Worm (Caenorhabditis elegans): Measurements from ENCODE around the gene agxt-1.
A peak's percentile ranks its signal among the peaks of the same experiment; 100 is the strongest.

The agxt-1 gene

DNA sequence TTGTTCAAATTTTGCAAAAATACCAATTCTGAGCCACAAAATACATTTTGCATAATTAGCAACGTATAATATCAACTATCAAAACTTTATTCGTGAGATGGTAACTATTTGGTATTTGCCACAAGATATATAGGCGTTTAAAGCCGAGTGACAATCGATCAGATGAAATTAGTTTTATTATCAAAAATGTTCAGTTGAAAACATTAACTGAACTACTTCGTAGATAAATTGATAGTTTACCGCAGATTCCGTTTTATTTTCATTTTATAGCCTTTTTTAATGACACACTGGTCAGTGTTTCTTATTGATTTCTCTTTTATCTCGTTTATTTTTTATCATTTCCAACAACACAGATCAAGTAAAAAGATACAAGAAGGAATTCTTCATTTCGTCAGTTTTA is 28.2 kb upstream of the agxt-1 start (continued):
- TF ChIP-seq lin-13 (GFP tag; optimal IDR thresholded peaks at IDR 0.05): no peak
- 0 out of 2 replicates have a peak, but pooled peaks have one; percentile 37 for TF ChIP-seq ceh-20 (GFP tag; IDR thresholded peaks at IDR 0.05)
- TF ChIP-seq unc-130 (GFP tag; optimal IDR thresholded peaks at IDR 0.05): no peak
- TF ChIP-seq daf-19 (GFP tag; conservative IDR thresholded peaks at IDR 0.05): no peak
- TF ChIP-seq mep-1 (tag; optimal IDR thresholded peaks at IDR 0.05): peak; percentile 52
- no peak for TF ChIP-seq F10B5.3 (tag; optimal IDR thresholded peaks at IDR 0.05)
- TF ChIP-seq tra-1 (GFP tag; IDR thresholded peaks at IDR 0.05): no peak
- TF ChIP-seq php-3 (GFP tag; IDR thresholded peaks at IDR 0.05): no peak
- no peak for TF ChIP-seq fkh-10 (GFP tag; optimal IDR thresholded peaks at IDR 0.05)
- no peak for TF ChIP-seq zip-2 (tag; optimal IDR thresholded peaks at IDR 0.05)
- no peak for TF ChIP-seq set-16 (GFP tag; IDR thresholded peaks at IDR 0.05)
- TF ChIP-seq ama-1 (optimal IDR thresholded peaks at IDR 0.05): no peak
- TF ChIP-seq lin-38 (GFP tag; IDR thresholded peaks at IDR 0.05): no peak
- TF ChIP-seq ces-1 (GFP tag; optimal IDR thresholded peaks at IDR 0.05): no peak
- TF ChIP-seq dve-1 (tag; optimal IDR thresholded peaks at IDR 0.05; ENCODE audit: insufficient read depth): peak; percentile 16
- no peak for TF ChIP-seq vab-7 (GFP tag; IDR thresholded peaks at IDR 0.05)
- TF ChIP-seq ctbp-1 (GFP tag; IDR thresholded peaks at IDR 0.05): no peak
- TF ChIP-seq sdz-12 (GFP tag; optimal IDR thresholded peaks at IDR 0.05): no peak
- TF ChIP-seq attf-4 (tag; optimal IDR thresholded peaks at IDR 0.05): no peak
- no peak for TF ChIP-seq ceh-82 (tag; optimal IDR thresholded peaks at IDR 0.05)
- no peak for TF ChIP-seq ceh-32 (tag; optimal IDR thresholded peaks at IDR 0.05; ENCODE audit: poor library complexity)
- no peak for TF ChIP-seq lim-7 (GFP tag; IDR thresholded peaks at IDR 0.05)
- no peak for TF ChIP-seq D1046.2 (GFP tag; IDR thresholded peaks at IDR 0.05)
- no peak for TF ChIP-seq lin-39 (tag; optimal IDR thresholded peaks at IDR 0.05)
- peak; percentile 18 for TF ChIP-seq nhr-28 (tag; optimal IDR thresholded peaks at IDR 0.05)

DNA sequence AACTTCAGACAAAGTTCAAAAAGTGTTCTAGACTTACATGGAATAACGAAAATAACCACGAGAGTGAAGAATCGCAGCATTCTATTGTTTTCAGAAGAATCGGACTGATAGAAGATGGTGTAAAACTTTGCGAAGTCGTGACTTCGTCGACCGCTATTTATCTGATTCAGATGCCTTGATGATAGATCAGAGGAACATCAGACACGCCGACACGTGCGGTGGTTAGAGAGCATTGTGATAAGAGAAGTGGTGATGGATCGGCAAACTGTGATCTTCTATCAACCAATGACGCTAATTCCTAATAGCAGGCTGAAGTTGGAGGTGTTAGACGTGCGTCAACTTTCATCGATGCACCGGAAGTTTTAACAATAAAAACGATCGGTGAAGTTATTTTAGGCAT is 27.1 kb upstream of the agxt-1 start:
- TF ChIP-seq hlh-11 (tag; optimal IDR thresholded peaks at IDR 0.05) (peak; percentile 62), F49E8.2 (tag; optimal IDR thresholded peaks at IDR 0.05; ENCODE audit: borderline replicate concordance) (no peak), Y75B8A.6 (GFP tag; IDR thresholded peaks at IDR 0.05) (no peak), vab-7 (GFP tag; IDR thresholded peaks at IDR 0.05) (no peak), sdz-12 (GFP tag; optimal IDR thresholded peaks at IDR 0.05) (no peak), zag-1 (tag; optimal IDR thresholded peaks at IDR 0.05) (no peak), nhr-237 (tag; optimal IDR thresholded peaks at IDR 0.05) (no peak), ZK337.2 (GFP tag; IDR thresholded peaks at IDR 0.05) (no peak), spr-1 (tag; optimal IDR thresholded peaks at IDR 0.05) (no peak), rbr-2 (tag; optimal IDR thresholded peaks at IDR 0.05) (no peak), madf-5 (GFP tag; IDR thresholded peaks at IDR 0.05) (no peak), nhr-28 (tag; optimal IDR thresholded peaks at IDR 0.05) (peak; percentile 2), ceh-82 (tag; optimal IDR thresholded peaks at IDR 0.05) (no peak), ceh-20 (GFP tag; IDR thresholded peaks at IDR 0.05) (0 out of 2 replicates have a peak, but pooled peaks have one; percentile 55), lin-13 (GFP tag; optimal IDR thresholded peaks at IDR 0.05) (no peak), dve-1 (tag; optimal IDR thresholded peaks at IDR 0.05; ENCODE audit: insufficient read depth) (peak; percentile 1), zip-11 (GFP tag; IDR thresholded peaks at IDR 0.05) (no peak), F26F4.8 (GFP tag; conservative IDR thresholded peaks at IDR 0.05) (no peak), duxl-1 (tag; optimal IDR thresholded peaks at IDR 0.05; ENCODE audit: poor library complexity) (no peak), hmg-1.1 (GFP tag; IDR thresholded peaks at IDR 0.05) (no peak), pha-4 (GFP tag; IDR thresholded peaks at IDR 0.05) (no peak), pha-4 (tag; optimal IDR thresholded peaks at IDR 0.05) (no peak), ceh-44 (GFP tag; IDR thresholded peaks at IDR 0.05) (no peak), lir-3 (tag; optimal IDR thresholded peaks at IDR 0.05) (no peak), spr-3 (GFP tag; optimal IDR thresholded peaks at IDR 0.05) (no peak), nhr-77 (tag; optimal IDR thresholded peaks at IDR 0.05) (no peak), ces-1 (GFP tag; optimal IDR thresholded peaks at IDR 0.05) (no peak), nhr-102 (tag; optimal IDR thresholded peaks at IDR 0.05) (peak; percentile 14), ztf-11 (tag; optimal IDR thresholded peaks at IDR 0.05) (no peak), skn-1 (tag; optimal IDR thresholded peaks at IDR 0.05) (no peak), hlh-30 (tag; optimal IDR thresholded peaks at IDR 0.05; ENCODE audit: insufficient read depth) (peak; percentile 77), cey-2 (tag; optimal IDR thresholded peaks at IDR 0.05; ENCODE audit: borderline replicate concordance, insufficient read depth) (peak; percentile 78), dmd-6 (GFP tag; IDR thresholded peaks at IDR 0.05) (peak; percentile 39), D1046.2 (GFP tag; IDR thresholded peaks at IDR 0.05) (no peak)
